Worm (Caenorhabditis elegans): ENCODE measurements around the gene C56E10.3.

The C56E10.3 gene

ce11 chrX:6606991-6607390, 38.5 kb upstream of the C56E10.3 start, which contains the start of gene cpr-6:
cpr-6 (plus strand) TSS chrX:6607207.
- TF ChIP-seq sem-2 (GFP tag; optimal IDR thresholded peaks at IDR 0.05) (no peak), bed-3 (GFP tag; optimal IDR thresholded peaks at IDR 0.05) (no peak), nhr-28 (tag; optimal IDR thresholded peaks at IDR 0.05) (no peak), lin-13 (tag; optimal IDR thresholded peaks at IDR 0.05) (no peak), M03D4.4 (tag; optimal IDR thresholded peaks at IDR 0.05) (no peak), sptf-1 (tag; optimal IDR thresholded peaks at IDR 0.05) (no peak), lsy-2 (tag; optimal IDR thresholded peaks at IDR 0.05) (no peak), mls-2 (tag; optimal IDR thresholded peaks at IDR 0.05) (no peak), ham-2 (GFP tag; optimal IDR thresholded peaks at IDR 0.05) (no peak), nhr-237 (tag; optimal IDR thresholded peaks at IDR 0.05) (no peak), lin-32 (GFP tag; optimal IDR thresholded peaks at IDR 0.05) (no peak)

ce11 chrX:6607599-6607998, 37.9 kb upstream of the C56E10.3 start:
- TF ChIP-seq nhr-237 (tag; optimal IDR thresholded peaks at IDR 0.05) (no peak), elt-1 (tag; optimal IDR thresholded peaks at IDR 0.05; ENCODE audit: borderline replicate concordance, insufficient read depth) (no peak), nhr-76 (tag; optimal IDR thresholded peaks at IDR 0.05) (no peak), unc-39 (tag; optimal IDR thresholded peaks at IDR 0.05) (no peak), ceh-39 (tag; optimal IDR thresholded peaks at IDR 0.05) (no peak)

ce11 chrX:6609251-6609650, 36.2 kb upstream of the C56E10.3 start:
- TF ChIP-seq zip-8 (tag; optimal IDR thresholded peaks at IDR 0.05) (no peak), snpc-4 (tag; optimal IDR thresholded peaks at IDR 0.05) (no peak), ceh-39 (tag; optimal IDR thresholded peaks at IDR 0.05) (no peak), ces-1 (GFP tag; optimal IDR thresholded peaks at IDR 0.05) (no peak), ham-2 (GFP tag; optimal IDR thresholded peaks at IDR 0.05) (no peak), flh-1 (GFP tag; optimal IDR thresholded peaks at IDR 0.05) (no peak), nhr-28 (tag; optimal IDR thresholded peaks at IDR 0.05) (no peak), nhr-12 (tag; optimal IDR thresholded peaks at IDR 0.05) (no peak), M03D4.4 (tag; optimal IDR thresholded peaks at IDR 0.05) (no peak), mab-5 (tag; optimal IDR thresholded peaks at IDR 0.05) (no peak), lin-13 (tag; optimal IDR thresholded peaks at IDR 0.05) (no peak), sem-2 (GFP tag; optimal IDR thresholded peaks at IDR 0.05) (no peak)

ce11 chrX:6609717-6610116, 35.7 kb upstream of the C56E10.3 start, which contains the start of gene C25B8.8:
C25B8.8 (plus strand) TSS chrX:6610017.
- TF ChIP-seq elt-3 (tag; optimal IDR thresholded peaks at IDR 0.05) (no peak), drap-1 (GFP tag; optimal IDR thresholded peaks at IDR 0.05) (no peak), lsy-2 (tag; optimal IDR thresholded peaks at IDR 0.05) (no peak), M03D4.4 (tag; optimal IDR thresholded peaks at IDR 0.05) (no peak), ces-1 (GFP tag; optimal IDR thresholded peaks at IDR 0.05) (no peak), cnd-1 (tag; optimal IDR thresholded peaks at IDR 0.05) (no peak), pha-4 (tag; optimal IDR thresholded peaks at IDR 0.05) (no peak), unc-120 (tag; optimal IDR thresholded peaks at IDR 0.05; ENCODE audit: poor library complexity, severe bottlenecking) (no peak), ham-2 (GFP tag; optimal IDR thresholded peaks at IDR 0.05) (no peak), ceh-83 (GFP tag; optimal IDR thresholded peaks at IDR 0.05) (no peak), blmp-1 (tag; optimal IDR thresholded peaks at IDR 0.05) (no peak), nhr-237 (tag; optimal IDR thresholded peaks at IDR 0.05) (no peak), unc-39 (tag; optimal IDR thresholded peaks at IDR 0.05) (no peak), sptf-1 (tag; optimal IDR thresholded peaks at IDR 0.05) (no peak), ceh-39 (tag; optimal IDR thresholded peaks at IDR 0.05) (no peak)

- peak; percentile 84 for TF ChIP-seq ces-1 (GFP tag; optimal IDR thresholded peaks at IDR 0.05)
- no peak for TF ChIP-seq ham-2 (GFP tag; optimal IDR thresholded peaks at IDR 0.05)
Observed at ce11 chrX:6613537-6613936, 31.9 kb upstream of the C56E10.3 start.

ce11 chrX:6617622-6618021, 27.8 kb upstream of the C56E10.3 start:
- TF ChIP-seq pha-4 (tag; optimal IDR thresholded peaks at IDR 0.05) (no peak), mls-2 (tag; optimal IDR thresholded peaks at IDR 0.05) (peak; percentile 2)

ce11 chrX:6618712-6619111, 26.7 kb upstream of the C56E10.3 start, which contains the start of gene kqt-1:
kqt-1 (plus strand) TSS chrX:6619012.
- no peak for TF ChIP-seq ceh-83 (GFP tag; optimal IDR thresholded peaks at IDR 0.05)
- no peak for TF ChIP-seq ztf-11 (tag; optimal IDR thresholded peaks at IDR 0.05)
- TF ChIP-seq M03D4.4 (tag; optimal IDR thresholded peaks at IDR 0.05): no peak
- no peak for TF ChIP-seq mep-1 (tag; optimal IDR thresholded peaks at IDR 0.05)
- TF ChIP-seq pha-4 (tag; optimal IDR thresholded peaks at IDR 0.05): no peak
- TF ChIP-seq ceh-43 (GFP tag; optimal IDR thresholded peaks at IDR 0.05): no peak
- no peak for TF ChIP-seq zip-8 (tag; optimal IDR thresholded peaks at IDR 0.05)
- no peak for TF ChIP-seq unc-120 (tag; optimal IDR thresholded peaks at IDR 0.05; ENCODE audit: poor library complexity, severe bottlenecking)
- TF ChIP-seq mab-5 (tag; optimal IDR thresholded peaks at IDR 0.05): no peak
- no peak for TF ChIP-seq mls-2 (tag; optimal IDR thresholded peaks at IDR 0.05)
- TF ChIP-seq nhr-237 (tag; optimal IDR thresholded peaks at IDR 0.05): no peak
- TF ChIP-seq unc-62 (GFP tag; optimal IDR thresholded peaks at IDR 0.05): no peak
- no peak for TF ChIP-seq ham-2 (GFP tag; optimal IDR thresholded peaks at IDR 0.05)
- TF ChIP-seq sptf-1 (tag; optimal IDR thresholded peaks at IDR 0.05): no peak
- no peak for TF ChIP-seq elt-1 (tag; optimal IDR thresholded peaks at IDR 0.05; ENCODE audit: borderline replicate concordance, insufficient read depth)
- TF ChIP-seq drap-1 (GFP tag; optimal IDR thresholded peaks at IDR 0.05): no peak
- TF ChIP-seq blmp-1 (tag; optimal IDR thresholded peaks at IDR 0.05): no peak
- TF ChIP-seq nhr-76 (tag; optimal IDR thresholded peaks at IDR 0.05): no peak
- no peak for TF ChIP-seq nhr-12 (tag; optimal IDR thresholded peaks at IDR 0.05)

Data from whole organism, mixed stage, embryonic.